Worm (Caenorhabditis elegans) whole organism, young adult: Measurements from ENCODE around the gene vmo-1.

Source experiments
- K12H6.12 ChIP-seq: fragments of 200-800 bp; sonication (Bioruptor generic); optimal IDR thresholded peaks from 2 replicates; lab custom pipeline; 2018; ENCODE audit warnings: mild to moderate bottlenecking, missing genetic modification characterization, missing compliant biosample characterization
- Y67H2A.10 ChIP-seq: fragments of 200-800 bp; sonication (Bioruptor generic); conservative IDR thresholded peaks from 2 replicates; pipeline ENCODE4 v1.3.6; 2022; ENCODE audit warnings: missing genetic modification reagents, missing genetic modification characterization, missing compliant biosample characterization
- bed-1 ChIP-seq: fragments of 200-800 bp; sonication (Bioruptor generic); IDR thresholded peaks from 2 replicates; pipeline ENCODE4 v1.3.6; 2022; ENCODE audit warnings: missing genetic modification reagents, missing genetic modification characterization, missing compliant biosample characterization
- dpl-1 ChIP-seq: fragments of 150-350 bp; optimal IDR thresholded peaks from 2 replicates; lab custom pipeline; 2014; ENCODE audit warnings: missing biosample characterization, missing genetic modification reagents, missing genetic modification characterization
- ets-4 ChIP-seq: fragments of 200-800 bp; sonication (Bioruptor generic); optimal IDR thresholded peaks from 2 replicates; lab custom pipeline; 2018; ENCODE audit warnings: mild to moderate bottlenecking, missing genetic modification characterization, missing compliant biosample characterization
- lin-35 ChIP-seq, 3 experiments: fragments of 150-350 bp in 2 of 3; sonication (generic microtip) in 1 of 3; optimal IDR thresholded peaks; 2 replicates each; lab custom pipeline; 2014 to 2018; ENCODE audit warnings: missing biosample characterization in 3 of 3, missing genetic modification characterization in 3 of 3, missing genetic modification reagents in 3 of 3
- nfya-2 ChIP-seq: fragments of 200-800 bp; sonication (Bioruptor generic); IDR thresholded peaks from 2 replicates; pipeline ENCODE4 v1.3.6; 2022; ENCODE audit warnings: missing genetic modification reagents, missing genetic modification characterization, missing compliant biosample characterization
- somi-1 ChIP-seq: fragments of 200-800 bp; sonication (Bioruptor generic); optimal IDR thresholded peaks from 2 replicates; lab custom pipeline; 2018; ENCODE audit warnings: mild to moderate bottlenecking, missing genetic modification characterization, missing compliant biosample characterization
- unc-130 ChIP-seq: sonication (generic microtip); optimal IDR thresholded peaks from 2 replicates; lab custom pipeline; 2016; ENCODE audit warnings: missing genetic modification reagents, missing genetic modification characterization, missing compliant biosample characterization
- zim-3 ChIP-seq: sonication (generic microtip); optimal IDR thresholded peaks from 2 replicates; lab custom pipeline; 2017; ENCODE audit warnings: mild to moderate bottlenecking, missing genetic modification characterization, moderate library complexity, missing compliant biosample characterization
- ztf-18 ChIP-seq: sonication (generic microtip); optimal IDR thresholded peaks from 2 replicates; lab custom pipeline; 2016; ENCODE audit warnings: missing genotype, mild to moderate bottlenecking, missing genetic modification characterization, missing compliant biosample characterization

DNA sequence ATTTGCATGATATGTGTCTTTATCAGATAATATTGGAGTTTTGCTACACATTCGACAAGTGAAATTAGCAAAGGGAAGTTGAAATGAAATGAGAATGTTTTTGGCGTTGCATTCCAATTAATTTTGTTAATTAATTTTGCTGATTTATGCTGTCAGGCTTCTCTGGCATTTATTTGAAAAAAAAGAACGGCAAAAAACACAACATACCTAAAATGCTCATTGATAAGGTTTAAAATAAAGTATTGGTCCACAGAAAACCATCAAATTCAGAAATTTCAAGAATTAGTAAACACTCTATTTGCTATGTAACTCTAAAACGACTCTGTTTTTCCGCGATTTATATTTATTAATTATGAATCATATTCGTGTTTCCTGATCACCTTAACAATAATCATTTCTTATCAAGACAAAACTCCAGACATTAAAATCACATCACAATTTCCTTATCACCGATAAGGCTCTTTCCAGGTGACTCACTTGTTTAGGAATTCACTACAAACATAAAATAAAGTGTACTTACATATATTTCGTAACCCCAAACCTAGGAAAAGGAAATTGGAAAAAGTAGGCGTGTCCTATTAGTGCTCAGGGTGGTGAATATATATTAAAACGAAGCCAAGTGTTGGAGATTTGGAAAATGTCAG is 26.9 kb downstream of the vmo-1 start, which contains the start of the genes srh-166 and Y38H6C.24:
- TF ChIP-seq Y67H2A.10 (GFP tag; lab: Robert Waterston, UW) (no peak), bed-1 (no peak), zim-3 (no peak), somi-1 (GFP tag; lab: Kevin White, UChicago) (no peak), unc-130 (GFP tag; lab: Kevin White, UChicago) (no peak), lin-35 (GFP tag; optimal IDR thresholded peaks at IDR 0.05; lab: Kevin White, UChicago) (no peak), ets-4 (GFP tag; lab: Kevin White, UChicago) (no peak), ztf-18 (no peak), K12H6.12 (tag; lab: Kevin White, UChicago) (no peak), nfya-2 (GFP tag; lab: Robert Waterston, UW) (no peak), dpl-1 (no peak)
